Worm (Caenorhabditis elegans): ENCODE measurements around the gene nhr-37.

Gene nhr-37

ce11 chrV:6630769-6631168, 8.8 kb downstream of the nhr-37 start (continued):
- no peak for TF ChIP-seq F16B12.6 (tag; optimal IDR thresholded peaks at IDR 0.05)
- no peak for TF ChIP-seq grh-1 (GFP tag; IDR thresholded peaks at IDR 0.05)
- no peak for TF ChIP-seq lir-3 (tag; optimal IDR thresholded peaks at IDR 0.05; ENCODE audit: poor library complexity)
- TF ChIP-seq hlh-4 (tag; optimal IDR thresholded peaks at IDR 0.05): no peak
- TF ChIP-seq mab-9 (GFP tag; IDR thresholded peaks at IDR 0.05): 0 out of 2 replicates have a peak, but pooled peaks have one; percentile 22
- TF ChIP-seq elt-2 (tag; optimal IDR thresholded peaks at IDR 0.05): no peak
- peak; percentile 37 for TF ChIP-seq mef-2 (tag; optimal IDR thresholded peaks at IDR 0.05)
- no peak for TF ChIP-seq lin-39 (tag; optimal IDR thresholded peaks at IDR 0.05)
- no peak for TF ChIP-seq ztf-11 (tag; optimal IDR thresholded peaks at IDR 0.05)
- peak; percentile 88 for TF ChIP-seq nhr-71 (tag; optimal IDR thresholded peaks at IDR 0.05)
- TF ChIP-seq swsn-7 (tag; optimal IDR thresholded peaks at IDR 0.05): peak; percentile 52
- TF ChIP-seq fkh-4 (tag; optimal IDR thresholded peaks at IDR 0.05; ENCODE audit: borderline replicate concordance): peak; percentile 14
- no peak for TF ChIP-seq elt-3 (tag; optimal IDR thresholded peaks at IDR 0.05)
- TF ChIP-seq ceh-63 (GFP tag; optimal IDR thresholded peaks at IDR 0.05): no peak
- peak; percentile 18 for TF ChIP-seq fos-1 (tag; optimal IDR thresholded peaks at IDR 0.05)
- TF ChIP-seq ets-5 (GFP tag; IDR thresholded peaks at IDR 0.05): no peak
- TF ChIP-seq tbx-2 (tag; optimal IDR thresholded peaks at IDR 0.05): no peak
- TF ChIP-seq jun-1 (tag; optimal IDR thresholded peaks at IDR 0.05): no peak
- TF ChIP-seq ceh-88 (GFP tag; IDR thresholded peaks at IDR 0.05): no peak
- no peak for TF ChIP-seq sptf-1 (tag; optimal IDR thresholded peaks at IDR 0.05)
- no peak for TF ChIP-seq snpc-4 (tag; optimal IDR thresholded peaks at IDR 0.05)
- no peak for TF ChIP-seq aly-2 (tag; optimal IDR thresholded peaks at IDR 0.05)
- TF ChIP-seq nhr-90 (tag; optimal IDR thresholded peaks at IDR 0.05; ENCODE audit: poor library complexity): no peak
- TF ChIP-seq dsc-1 (tag; optimal IDR thresholded peaks at IDR 0.05): peak; percentile 88
- TF ChIP-seq Y116A8C.19 (tag; optimal IDR thresholded peaks at IDR 0.05; ENCODE audit: borderline replicate concordance): no peak
- TF ChIP-seq lin-15B (tag; optimal IDR thresholded peaks at IDR 0.05): no peak
- TF ChIP-seq nhr-19 (GFP tag; conservative IDR thresholded peaks at IDR 0.05): 0 out of 2 replicates have a peak, but pooled peaks have one; percentile 12
- no peak for TF ChIP-seq sup-37 (GFP tag; optimal IDR thresholded peaks at IDR 0.05)
- TF ChIP-seq hpl-2 (GFP tag; optimal IDR thresholded peaks at IDR 0.05): no peak
- TF ChIP-seq sox-4 (tag; optimal IDR thresholded peaks at IDR 0.05): peak; percentile 93
- no peak for TF ChIP-seq dpl-1 (GFP tag; optimal IDR thresholded peaks at IDR 0.05)
- TF ChIP-seq nhr-11 (tag; optimal IDR thresholded peaks at IDR 0.05): peak; percentile 55
- TF ChIP-seq nhr-47 (tag; optimal IDR thresholded peaks at IDR 0.05): peak; percentile 83
- no peak for TF ChIP-seq nhr-85 (tag)
- no peak for TF ChIP-seq efl-1 (optimal IDR thresholded peaks at IDR 0.05)
- no peak for TF ChIP-seq efl-1 (GFP tag; optimal IDR thresholded peaks at IDR 0.05 in 1 of 2)
- TF ChIP-seq xbp-1 (tag; optimal IDR thresholded peaks at IDR 0.05): peak; percentile 21
- no peak for TF ChIP-seq fkh-10 (GFP tag; optimal IDR thresholded peaks at IDR 0.05)
- TF ChIP-seq pag-3 (tag; optimal IDR thresholded peaks at IDR 0.05; ENCODE audit: borderline replicate concordance, insufficient read depth): no peak
- TF ChIP-seq pax-3 (tag; optimal IDR thresholded peaks at IDR 0.05): peak; percentile 61
- no peak for TF ChIP-seq skn-1 (tag; optimal IDR thresholded peaks at IDR 0.05)
- TF ChIP-seq C04F5.9 (tag; optimal IDR thresholded peaks at IDR 0.05): no peak
- peak; percentile 10 for TF ChIP-seq mep-1 (tag; optimal IDR thresholded peaks at IDR 0.05)
- no peak for TF ChIP-seq nhr-237 (tag; optimal IDR thresholded peaks at IDR 0.05)
- peak; percentile 97 for TF ChIP-seq fkh-8 (tag; optimal IDR thresholded peaks at IDR 0.05)
- TF ChIP-seq irx-1 (tag; optimal IDR thresholded peaks at IDR 0.05): no peak
- TF ChIP-seq nhr-28 (tag; optimal IDR thresholded peaks at IDR 0.05): no peak
- peak; percentile 40 for TF ChIP-seq ztf-4 (tag; optimal IDR thresholded peaks at IDR 0.05)
- no peak for TF ChIP-seq lin-35 (GFP tag; optimal IDR thresholded peaks at IDR 0.05)
- no peak for TF ChIP-seq efl-3 (GFP tag; optimal IDR thresholded peaks at IDR 0.05)
- TF ChIP-seq nhr-84 (tag; optimal IDR thresholded peaks at IDR 0.05): no peak
- TF ChIP-seq nhr-12 (tag; optimal IDR thresholded peaks at IDR 0.05): no peak
- no peak for TF ChIP-seq egl-27 (tag; optimal IDR thresholded peaks at IDR 0.05)
- no peak for TF ChIP-seq pqm-1 (tag; optimal IDR thresholded peaks at IDR 0.05)

Data from whole organism, L1 larva.